Worm (Caenorhabditis elegans): ENCODE data around the gene C40A11.6.
"Not testable (repeated sequence)": the region's sequence is repeated elsewhere in the genome, so short reads cannot be mapped to it uniquely, and the experiment has no call there.

C40A11.6 gene

DNA sequence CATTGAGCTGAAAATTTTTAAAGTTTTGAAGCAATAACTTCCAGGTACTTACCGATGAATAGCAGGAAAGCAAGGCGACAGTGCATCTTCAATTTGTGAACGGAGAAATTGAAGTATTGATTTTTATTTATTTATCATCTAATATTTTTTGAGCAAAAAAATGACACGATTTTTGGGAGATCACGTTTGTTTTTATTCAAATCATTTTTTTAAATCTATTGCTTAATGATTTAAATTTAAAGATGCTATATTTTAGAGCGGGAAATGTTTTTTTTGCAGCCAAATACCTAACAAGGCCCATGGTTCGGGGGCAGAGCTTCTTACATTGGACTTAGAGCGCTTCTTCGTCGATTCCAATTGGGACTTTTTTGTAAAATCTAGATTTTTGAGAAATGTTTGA, 20.9 kb upstream of the C40A11.6 start, which contains the start of gene C33C12.4:
Gene C33C12.4 (minus strand): TSS at position 101 of the 400 bp plus-strand sequence.
- TF ChIP-seq ceh-48 (tag; optimal IDR thresholded peaks at IDR 0.05): no peak
- no peak for TF ChIP-seq elt-4 (tag; optimal IDR thresholded peaks at IDR 0.05)
- TF ChIP-seq elt-2 (tag; optimal IDR thresholded peaks at IDR 0.05): no peak
- TF ChIP-seq dve-1 (tag; optimal IDR thresholded peaks at IDR 0.05): no peak
- no peak for TF ChIP-seq syd-9 (tag; optimal IDR thresholded peaks at IDR 0.05)
- TF ChIP-seq zip-5 (tag; optimal IDR thresholded peaks at IDR 0.05): no peak
- TF ChIP-seq unc-55 (GFP tag; optimal IDR thresholded peaks at IDR 0.05): no peak
- TF ChIP-seq pha-2 (tag; optimal IDR thresholded peaks at IDR 0.05): no peak
- no peak for TF ChIP-seq ttx-3 (tag; optimal IDR thresholded peaks at IDR 0.05)
- no peak for TF ChIP-seq ceh-31 (tag; optimal IDR thresholded peaks at IDR 0.05)
- no peak for TF ChIP-seq eyg-1 (tag; optimal IDR thresholded peaks at IDR 0.05)

DNA sequence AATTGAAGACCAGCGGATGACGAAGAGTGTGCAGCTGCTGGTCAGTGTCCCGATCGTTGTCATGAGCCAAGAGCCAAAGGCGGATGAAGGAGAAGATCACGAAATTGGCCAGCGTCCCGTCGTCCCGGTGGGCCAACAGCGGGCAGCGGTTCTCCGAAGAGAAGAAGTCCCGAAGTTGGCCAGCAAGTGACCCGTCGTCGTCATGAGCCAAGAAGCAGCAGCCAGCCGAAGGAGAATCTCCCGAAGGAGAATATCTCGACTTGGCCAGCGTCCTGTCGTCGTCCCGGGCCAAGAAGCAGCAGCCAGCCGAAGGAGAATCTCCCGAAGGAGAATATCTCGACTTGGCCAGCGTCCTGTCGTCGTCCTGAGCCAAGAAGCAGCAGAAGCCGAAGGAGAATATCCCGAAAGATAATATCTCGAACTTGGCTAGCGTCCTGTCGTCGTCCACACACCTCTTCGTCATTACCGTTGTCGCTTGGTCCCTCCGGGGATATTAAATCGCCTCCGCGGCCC, 18.0 kb upstream of the C40A11.6 start, which contains the start of gene C33C12.11:
Gene C33C12.11 (minus strand): TSS at position 463 of the 513 bp plus-strand sequence.
- TF ChIP-seq ceh-19 (GFP tag; optimal IDR thresholded peaks at IDR 0.05); ceh-45 (GFP tag; IDR thresholded peaks at IDR 0.05); ahr-1 (tag; optimal IDR thresholded peaks at IDR 0.05): not testable (repeated sequence)

ce11 chrII:2153708-2154107, 8.2 kb upstream of the C40A11.6 start, which contains the start of gene math-18:
TSS of gene math-18 (plus strand) at chrII:2154008.
- not testable (repeated sequence) for TF ChIP-seq ceh-30, ceh-18, ceh-22 (tag; optimal IDR thresholded peaks at IDR 0.05)

DNA sequence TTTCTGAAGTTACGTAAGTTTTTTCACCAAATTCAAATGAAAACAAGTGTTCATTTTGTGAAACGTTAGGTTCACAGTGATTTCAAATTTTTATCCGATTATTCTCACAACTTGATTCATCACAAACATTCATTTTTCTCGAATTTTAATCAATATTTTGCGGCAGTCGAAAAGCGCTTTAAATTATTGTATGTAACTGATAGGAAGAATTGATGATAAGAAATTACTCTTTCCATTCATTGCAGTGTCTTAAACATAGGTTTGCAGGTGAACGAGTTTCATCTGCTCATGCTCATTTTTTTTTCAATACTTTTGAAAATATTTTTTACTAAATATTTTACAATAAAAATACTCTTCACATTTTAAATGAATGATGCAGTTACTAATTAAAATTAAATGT, 7.0 kb upstream of the C40A11.6 start:
- no peak for TF ChIP-seq nhr-232 (tag; optimal IDR thresholded peaks at IDR 0.05)
- TF ChIP-seq Y22D7AL.16 (tag; optimal IDR thresholded peaks at IDR 0.05): no peak
- TF ChIP-seq K09A11.1 (tag; optimal IDR thresholded peaks at IDR 0.05; ENCODE audit: insufficient read depth): no peak
- TF ChIP-seq tbx-7 (tag; optimal IDR thresholded peaks at IDR 0.05): no peak
- TF ChIP-seq hlh-6 (tag; optimal IDR thresholded peaks at IDR 0.05): no peak
- TF ChIP-seq ahr-1 (tag; optimal IDR thresholded peaks at IDR 0.05): no peak
- TF ChIP-seq unc-3 (GFP tag; conservative IDR thresholded peaks at IDR 0.05): no peak
- no peak for TF ChIP-seq unc-3 (tag; optimal IDR thresholded peaks at IDR 0.05)
- no peak for TF ChIP-seq ets-4 (tag; optimal IDR thresholded peaks at IDR 0.05)
- no peak for TF ChIP-seq ztf-16 (tag; optimal IDR thresholded peaks at IDR 0.05)
- TF ChIP-seq F13H6.1 (tag; optimal IDR thresholded peaks at IDR 0.05): no peak
- TF ChIP-seq pag-3 (tag; optimal IDR thresholded peaks at IDR 0.05; ENCODE audit: borderline replicate concordance): no peak
- no peak for TF ChIP-seq sox-4 (tag; optimal IDR thresholded peaks at IDR 0.05)
- TF ChIP-seq fkh-6 (tag; optimal IDR thresholded peaks at IDR 0.05): no peak
- TF ChIP-seq C38D4.7 (GFP tag; optimal IDR thresholded peaks at IDR 0.05): no peak

DNA sequence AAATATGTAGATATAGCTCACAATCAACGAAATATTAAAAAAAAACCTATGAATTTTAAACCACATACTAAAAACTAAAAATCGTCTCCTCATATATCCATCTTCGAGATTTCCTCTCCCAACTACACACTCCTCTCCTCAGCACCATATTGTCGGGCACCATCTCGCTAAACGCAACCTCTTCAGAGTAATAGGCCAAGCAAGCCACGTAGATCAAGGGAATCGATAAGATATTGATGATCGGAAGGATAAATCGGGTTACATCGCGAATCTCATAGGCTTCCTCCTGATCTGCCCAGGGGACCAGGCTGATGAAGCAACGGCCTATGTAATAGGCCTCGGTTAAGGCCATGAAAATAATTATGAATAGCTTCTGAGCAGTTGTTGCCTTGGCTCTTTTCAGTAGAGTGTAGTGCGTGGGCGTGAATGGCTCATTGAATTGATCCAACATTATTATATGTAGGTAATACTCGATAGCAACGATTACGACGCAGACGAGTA, 5.1 kb upstream of the C40A11.6 start, which contains the start of the genes C40A11.7 and C40A11.8:
Gene C40A11.7 (minus strand): TSS at position 101 of the 501 bp plus-strand sequence.
Gene C40A11.8 (minus strand): TSS at position 451 of the 501 bp plus-strand sequence.
- TF ChIP-seq madf-2 (tag; optimal IDR thresholded peaks at IDR 0.05): no peak
- TF ChIP-seq K02D7.2 (tag; optimal IDR thresholded peaks at IDR 0.05): no peak
- TF ChIP-seq ahr-1 (tag; optimal IDR thresholded peaks at IDR 0.05): no peak
- TF ChIP-seq pha-2 (tag; optimal IDR thresholded peaks at IDR 0.05): no peak
- no peak for TF ChIP-seq fkh-10 (GFP tag; optimal IDR thresholded peaks at IDR 0.05)
- no peak for TF ChIP-seq ceh-34 (tag; optimal IDR thresholded peaks at IDR 0.05)
- no peak for TF ChIP-seq hlh-8 (tag; optimal IDR thresholded peaks at IDR 0.05)
- TF ChIP-seq unc-86 (tag; optimal IDR thresholded peaks at IDR 0.05): no peak
- no peak for TF ChIP-seq eyg-1 (tag; optimal IDR thresholded peaks at IDR 0.05)
- TF ChIP-seq K09A11.1 (tag; optimal IDR thresholded peaks at IDR 0.05; ENCODE audit: insufficient read depth): no peak
- no peak for TF ChIP-seq Y22D7AL.16 (tag; optimal IDR thresholded peaks at IDR 0.05)
- TF ChIP-seq ref-2 (tag; optimal IDR thresholded peaks at IDR 0.05): no peak
- no peak for TF ChIP-seq pat-9 (tag; optimal IDR thresholded peaks at IDR 0.05)
- TF ChIP-seq rnt-1 (tag; optimal IDR thresholded peaks at IDR 0.05): no peak
